Worm (Caenorhabditis elegans) whole organism, midembryonic: Measurements from ENCODE around the gene F56B3.2.

Experiments used
- T22C8.4 ChIP-seq: fragments of 200-800 bp; sonication (Bioruptor generic); IDR thresholded peaks from 2 replicates; pipeline ENCODE4 v1.3.6; 2022; ENCODE audit warnings: missing genetic modification characterization, missing compliant biosample characterization
- cog-1 ChIP-seq: sonication (generic microtip); optimal IDR thresholded peaks from 2 replicates; lab custom pipeline; 2016; ENCODE audit warnings: missing genetic modification characterization, missing compliant biosample characterization
- flt-1 ChIP-seq: fragments of 200-800 bp; sonication (Bioruptor generic); IDR thresholded peaks from 2 replicates; pipeline ENCODE4 v1.3.6; 2022; ENCODE audit warnings: missing genetic modification characterization, missing compliant biosample characterization
- klf-2 ChIP-seq: fragments of 200-800 bp; sonication (Bioruptor generic); conservative IDR thresholded peaks from 2 replicates; pipeline ENCODE4 v1.3.6; 2022; ENCODE audit warnings: missing genetic modification reagents, missing genetic modification characterization, missing compliant biosample characterization
- med-1 ChIP-seq: sonication (generic microtip); optimal IDR thresholded peaks from 2 replicates; lab custom pipeline; 2017; ENCODE audit warnings: missing genetic modification characterization, mild to moderate bottlenecking, missing compliant biosample characterization, antibody characterized with exemption, missing genetic modification reagents; ENCODE audit not compliant: insufficient read depth
- ref-1 ChIP-seq: fragments of 200-800 bp; sonication (Bioruptor generic); conservative IDR thresholded peaks from 2 replicates; pipeline ENCODE4 v1.3.6; 2022; ENCODE audit warnings: missing genetic modification reagents, missing genetic modification characterization, missing compliant biosample characterization
- tab-1 ChIP-seq: fragments of 200-800 bp; sonication (Bioruptor generic); IDR thresholded peaks from 2 replicates; pipeline ENCODE4 v1.3.6; 2022; ENCODE audit warnings: missing genetic modification characterization, missing compliant biosample characterization
- ztf-23 ChIP-seq: fragments of 200-800 bp; sonication (Bioruptor generic); IDR thresholded peaks from 2 replicates; pipeline ENCODE4 v1.3.6; 2022; ENCODE audit warnings: missing genetic modification reagents, missing genetic modification characterization, missing compliant biosample characterization
- ztf-29 ChIP-seq: fragments of 200-800 bp; sonication (Bioruptor generic); IDR thresholded peaks from 2 replicates; pipeline ENCODE4 v1.3.6; 2022; ENCODE audit warnings: missing genetic modification reagents, missing genetic modification characterization, missing compliant biosample characterization

F56B3.2 gene

DNA sequence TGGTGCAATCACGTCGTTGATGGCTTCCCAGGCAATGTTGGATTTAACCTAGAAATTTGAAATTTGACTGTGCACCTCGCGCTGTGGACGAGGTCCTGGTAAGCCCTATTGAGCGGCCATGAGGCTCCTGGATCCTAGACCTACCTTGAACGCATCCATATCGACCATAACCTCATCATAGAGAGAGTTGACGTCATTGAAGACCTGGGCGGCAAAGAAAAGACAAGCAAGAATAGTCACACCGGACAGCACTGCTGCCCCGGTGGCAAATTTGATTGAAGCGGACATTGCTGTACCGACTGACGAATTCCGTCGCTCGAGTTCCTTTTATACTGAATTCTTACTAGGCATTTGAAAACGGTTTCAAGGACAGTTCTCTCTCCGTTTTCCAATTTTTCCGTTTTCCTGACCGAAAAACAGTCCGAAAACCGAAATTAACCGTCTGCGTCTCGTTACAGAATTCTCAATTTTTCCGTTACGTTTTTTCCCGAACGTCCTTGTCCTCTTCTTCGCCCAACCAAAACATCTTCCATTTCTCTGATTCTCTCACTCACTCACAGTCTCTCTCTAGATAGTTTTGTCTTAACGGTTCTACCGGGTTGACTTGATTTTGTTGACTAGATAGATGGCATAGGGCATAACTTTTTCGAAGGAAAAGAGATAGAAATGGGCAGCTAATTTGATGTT, 4.9 kb downstream of the F56B3.2 start, which contains the start of gene col-103:
TSS of gene col-103 (minus strand) at position 302 of the 687 bp plus-strand sequence.
- TF ChIP-seq cog-1 (tag; lab: Kevin White, UChicago): no peak
- TF ChIP-seq flt-1 (GFP tag; lab: Robert Waterston, UW): no peak
- TF ChIP-seq ztf-29 (GFP tag; lab: Robert Waterston, UW): no peak
- no peak for TF ChIP-seq T22C8.4 (GFP tag; lab: Robert Waterston, UW)
- no peak for TF ChIP-seq med-1 (GFP tag; lab: Kevin White, UChicago)

DNA sequence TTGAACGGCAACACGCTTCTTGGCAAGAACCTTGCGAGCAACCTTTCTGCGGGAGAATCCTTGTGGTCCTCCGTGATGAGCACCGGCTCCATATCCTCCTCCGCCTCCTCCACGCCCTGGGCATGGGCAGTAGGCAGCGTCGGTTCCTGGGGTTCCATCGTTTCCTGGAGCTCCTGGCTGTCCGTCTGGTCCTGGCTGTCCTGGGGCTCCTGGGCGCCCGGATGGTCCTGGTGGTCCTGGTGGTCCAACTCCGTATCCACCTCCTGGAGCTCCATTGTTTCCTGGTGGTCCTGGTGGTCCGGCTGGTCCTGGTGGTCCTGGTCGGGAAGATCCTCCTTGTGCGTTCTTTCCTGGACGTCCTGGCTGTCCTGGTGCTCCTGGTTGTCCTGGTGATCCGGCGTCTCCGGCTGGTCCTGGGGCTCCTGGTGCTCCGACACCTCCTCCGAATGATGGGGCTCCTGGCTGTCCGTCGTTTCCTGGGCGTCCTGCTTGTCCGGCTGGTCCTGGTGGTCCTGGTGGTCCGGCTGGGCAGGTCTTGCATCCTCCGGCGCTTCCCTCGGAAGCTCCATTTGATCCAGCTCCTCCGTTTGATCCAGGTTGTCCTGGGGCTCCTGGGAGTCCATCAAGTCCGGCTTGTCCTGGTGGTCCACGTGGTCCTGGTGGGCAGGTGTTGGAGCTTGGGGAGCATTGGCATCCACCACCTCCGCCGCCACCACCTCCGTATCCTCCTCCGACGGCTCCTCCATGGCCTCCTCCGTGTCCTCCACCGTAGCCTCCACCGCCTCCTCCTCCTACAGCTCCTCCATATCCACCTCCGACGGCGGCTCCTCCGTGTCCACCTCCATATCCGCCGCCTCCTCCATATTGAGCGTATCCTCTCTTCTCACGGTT, 5.7 kb downstream of the F56B3.2 start:
- TF ChIP-seq tab-1 (GFP tag; lab: Robert Waterston, UW) (peak; percentile 51; the same call in 1 of the 2 replicates), klf-2 (GFP tag; lab: Robert Waterston, UW) (no peak), cog-1 (tag; lab: Kevin White, UChicago) (no peak), T22C8.4 (GFP tag; lab: Robert Waterston, UW) (no peak), ztf-23 (GFP tag; lab: Robert Waterston, UW) (0 out of 2 replicates have a peak, but pooled peaks have one; percentile 20)

DNA sequence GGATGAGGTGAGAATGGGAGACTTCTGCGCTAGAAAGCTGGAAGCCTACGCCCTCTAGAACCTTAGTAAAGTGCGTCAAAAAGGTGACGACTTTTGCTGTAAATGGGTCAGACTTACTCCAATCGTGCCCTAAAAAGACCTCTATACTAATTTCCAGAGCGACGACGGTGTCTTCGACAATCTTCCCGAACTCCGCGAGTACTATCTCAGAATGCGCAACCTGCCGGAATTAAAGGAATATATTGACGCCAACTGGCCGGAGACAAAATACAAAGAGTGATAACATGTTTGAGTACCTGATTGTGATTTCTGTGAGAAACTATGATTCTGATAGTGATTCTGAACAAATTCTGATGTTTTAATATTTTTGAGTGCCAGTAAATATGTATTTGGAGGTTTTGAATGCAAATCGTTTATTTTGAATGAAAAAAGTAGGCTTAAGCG, 6.3 kb downstream of the F56B3.2 start:
- no peak for TF ChIP-seq T22C8.4 (GFP tag; lab: Robert Waterston, UW)
- no peak for TF ChIP-seq ztf-29 (GFP tag; lab: Robert Waterston, UW)
- no peak for TF ChIP-seq flt-1 (GFP tag; lab: Robert Waterston, UW)
- no peak for TF ChIP-seq cog-1 (tag; lab: Kevin White, UChicago)
- TF ChIP-seq klf-2 (GFP tag; lab: Robert Waterston, UW): no peak
- TF ChIP-seq ztf-23 (GFP tag; lab: Robert Waterston, UW): no peak
- no peak for TF ChIP-seq ref-1
- no peak for TF ChIP-seq tab-1 (GFP tag; lab: Robert Waterston, UW)
- no peak for TF ChIP-seq med-1 (GFP tag; lab: Kevin White, UChicago)

DNA sequence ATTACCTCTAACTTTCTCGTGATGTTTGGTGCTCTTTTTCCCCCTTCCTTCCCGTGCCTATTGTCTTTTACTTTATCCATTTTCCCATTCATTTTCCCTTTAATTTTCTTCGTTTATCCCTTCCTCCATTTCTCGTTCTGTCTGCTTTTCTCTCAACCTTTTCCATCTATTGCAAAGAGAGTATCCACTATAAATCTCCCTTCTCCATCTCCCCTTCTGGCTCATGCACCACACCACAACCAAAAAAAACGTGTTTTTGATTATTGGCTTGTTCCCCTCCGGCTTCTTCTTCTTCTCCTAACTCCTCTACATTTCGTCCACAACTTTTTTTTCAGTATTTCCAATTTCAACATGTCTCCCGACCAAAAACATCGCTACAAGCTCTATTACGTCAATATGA, 8.1 kb downstream of the F56B3.2 start, which contains the start of gene gst-40:
TSS of gene gst-40 (plus strand) at position 236 of the 400 bp plus-strand sequence.
- TF ChIP-seq flt-1 (GFP tag; lab: Robert Waterston, UW): no peak
- TF ChIP-seq cog-1 (tag; lab: Kevin White, UChicago): no peak
- TF ChIP-seq med-1 (GFP tag; lab: Kevin White, UChicago): no peak
- TF ChIP-seq T22C8.4 (GFP tag; lab: Robert Waterston, UW): no peak
- TF ChIP-seq tab-1 (GFP tag; lab: Robert Waterston, UW): no peak
- no peak for TF ChIP-seq ztf-29 (GFP tag; lab: Robert Waterston, UW)
- TF ChIP-seq klf-2 (GFP tag; lab: Robert Waterston, UW): no peak
- no peak for TF ChIP-seq ref-1
- no peak for TF ChIP-seq ztf-23 (GFP tag; lab: Robert Waterston, UW)

DNA sequence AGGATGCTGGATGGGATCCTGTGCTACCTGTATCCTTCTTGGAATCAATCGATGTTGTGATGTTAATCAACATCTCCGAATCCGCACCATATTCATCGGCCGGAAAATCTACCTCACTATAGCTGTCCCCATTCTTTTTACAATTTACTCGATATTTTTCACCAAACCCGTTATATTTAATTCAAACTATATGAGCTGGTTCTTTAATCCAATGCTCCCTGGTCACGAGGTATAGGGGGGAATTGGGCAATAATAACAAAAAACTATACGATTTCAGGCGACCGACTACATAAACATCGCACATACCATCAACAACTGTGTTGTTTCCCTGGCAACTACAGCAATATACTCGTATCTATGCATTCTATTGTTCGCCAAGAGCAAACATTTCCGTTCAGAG, 10.8 kb downstream of the F56B3.2 start:
- TF ChIP-seq ztf-29 (GFP tag; lab: Robert Waterston, UW) (no peak), flt-1 (GFP tag; lab: Robert Waterston, UW) (no peak), med-1 (GFP tag; lab: Kevin White, UChicago) (no peak), tab-1 (GFP tag; lab: Robert Waterston, UW) (no peak), cog-1 (tag; lab: Kevin White, UChicago) (no peak), klf-2 (GFP tag; lab: Robert Waterston, UW) (no peak), ref-1 (no peak), T22C8.4 (GFP tag; lab: Robert Waterston, UW) (no peak), ztf-23 (GFP tag; lab: Robert Waterston, UW) (no peak)

DNA sequence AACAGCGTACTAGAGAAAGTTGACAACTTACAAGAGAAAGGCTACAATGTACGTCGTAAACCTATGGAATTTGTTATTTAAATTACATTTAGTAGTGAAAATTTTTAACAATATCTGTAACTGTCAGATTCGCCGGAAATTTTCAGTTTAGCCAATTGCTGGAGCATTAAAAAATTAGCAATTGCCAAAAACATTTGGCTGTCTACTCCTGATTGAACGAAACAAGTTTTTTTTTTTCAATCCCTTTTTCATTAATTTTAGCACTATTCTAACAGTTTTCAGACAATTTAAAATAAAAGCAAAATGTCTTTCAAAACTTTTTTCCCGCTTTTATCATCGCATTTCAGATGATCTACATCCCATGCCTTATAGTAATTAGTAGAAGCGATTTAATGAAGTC, 11.4 kb downstream of the F56B3.2 start:
- no peak for TF ChIP-seq T22C8.4 (GFP tag; lab: Robert Waterston, UW)
- TF ChIP-seq flt-1 (GFP tag; lab: Robert Waterston, UW): no peak
- TF ChIP-seq klf-2 (GFP tag; lab: Robert Waterston, UW): no peak
- TF ChIP-seq ztf-23 (GFP tag; lab: Robert Waterston, UW): no peak
- no peak for TF ChIP-seq ref-1
- TF ChIP-seq tab-1 (GFP tag; lab: Robert Waterston, UW): no peak
- TF ChIP-seq ztf-29 (GFP tag; lab: Robert Waterston, UW): no peak
- no peak for TF ChIP-seq med-1 (GFP tag; lab: Kevin White, UChicago)
- no peak for TF ChIP-seq cog-1 (tag; lab: Kevin White, UChicago)

DNA sequence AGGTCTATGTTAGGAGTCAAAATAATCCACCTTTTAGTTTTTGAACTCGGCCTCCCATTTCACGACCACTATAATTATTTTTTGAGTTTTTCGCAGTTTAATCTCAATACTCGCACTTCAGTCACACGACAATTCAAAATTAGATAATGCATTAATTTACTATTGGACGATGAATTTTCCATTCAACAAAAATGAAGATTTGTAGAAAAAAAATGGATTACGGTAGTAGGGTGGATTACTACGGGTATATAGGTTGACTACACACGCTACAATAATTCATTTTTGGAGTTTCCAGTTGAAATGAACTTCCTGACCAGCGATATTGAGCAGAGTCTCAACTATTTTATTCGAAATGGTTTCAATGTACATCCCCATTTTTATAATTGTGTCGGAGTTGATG, 12.0 kb downstream of the F56B3.2 start, which contains the start of gene srt-23:
TSS of gene srt-23 (plus strand) at position 301 of the 400 bp plus-strand sequence.
- TF ChIP-seq flt-1 (GFP tag; lab: Robert Waterston, UW) (no peak), cog-1 (tag; lab: Kevin White, UChicago) (no peak), klf-2 (GFP tag; lab: Robert Waterston, UW) (no peak), tab-1 (GFP tag; lab: Robert Waterston, UW) (no peak), T22C8.4 (GFP tag; lab: Robert Waterston, UW) (no peak), ztf-23 (GFP tag; lab: Robert Waterston, UW) (no peak), ref-1 (no peak), med-1 (GFP tag; lab: Kevin White, UChicago) (no peak), ztf-29 (GFP tag; lab: Robert Waterston, UW) (no peak)

DNA sequence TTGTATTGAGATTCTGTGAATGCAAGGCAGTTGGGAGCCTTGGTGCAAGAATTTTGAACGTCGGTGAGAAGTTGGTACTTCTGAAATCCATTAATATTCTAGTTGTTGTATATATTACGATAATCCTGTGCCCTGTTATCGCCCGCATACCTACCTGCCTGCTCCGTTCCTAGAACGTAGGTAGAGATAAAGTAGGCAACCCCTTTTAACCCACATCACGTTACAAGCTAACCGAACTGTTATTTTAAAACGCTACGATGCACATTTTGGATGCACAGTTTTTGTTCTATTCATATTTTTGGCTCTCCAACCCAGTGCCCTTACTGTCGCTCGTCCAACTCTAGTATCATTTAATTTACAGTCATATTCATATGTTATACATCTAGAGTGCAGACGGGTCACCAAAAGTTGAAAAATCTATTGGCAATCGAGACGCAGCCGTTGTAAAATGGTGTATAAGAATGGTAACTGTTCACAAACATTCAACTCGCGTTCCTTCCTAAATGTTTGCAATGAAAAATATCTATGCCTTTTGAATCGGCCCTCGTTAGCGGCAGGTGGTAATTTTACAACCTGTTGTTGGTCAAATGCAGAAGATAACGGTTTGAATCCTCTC, 13.9 kb downstream of the F56B3.2 start:
- no peak for TF ChIP-seq ztf-23 (GFP tag; lab: Robert Waterston, UW)
- TF ChIP-seq tab-1 (GFP tag; lab: Robert Waterston, UW): no peak
